Fruit fly (Drosophila melanogaster): ENCODE results near the gene CG34299.

DNA sequence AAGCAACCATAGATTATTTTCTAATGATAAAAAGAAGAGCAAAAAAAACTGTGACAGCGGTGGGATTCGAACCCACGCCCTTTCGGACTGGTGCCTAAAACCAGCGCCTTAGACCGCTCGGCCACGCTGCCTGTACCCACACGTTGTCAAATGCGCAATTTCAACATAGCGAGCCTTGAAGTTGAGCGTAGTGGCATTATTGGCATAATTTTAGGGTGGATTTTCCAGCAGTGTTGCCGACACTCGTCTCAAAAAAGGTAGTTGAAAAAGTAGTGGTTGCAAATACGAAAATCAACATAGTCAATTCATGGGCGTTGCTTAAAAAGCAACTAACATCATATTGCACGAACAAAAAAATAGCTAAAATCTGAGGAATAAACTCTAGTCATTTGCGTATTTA, 818 bp upstream of the CG34299 start:
- TF ChIP-seq esn (GFP tag; optimal IDR thresholded peaks at IDR 0.05) (no peak), CG16779 (tag; optimal IDR thresholded peaks at IDR 0.05) (no peak), Hr39 (GFP tag; optimal IDR thresholded peaks at IDR 0.05) (no peak), OdsH (GFP tag; optimal IDR thresholded peaks at IDR 0.05) (no peak), CG11762 (GFP tag; optimal IDR thresholded peaks at IDR 0.05; ENCODE audit: insufficient read depth) (no peak), ss (GFP tag; optimal IDR thresholded peaks at IDR 0.05) (no peak), dsx (GFP tag; optimal IDR thresholded peaks at IDR 0.05; ENCODE audit: poor library complexity, severe bottlenecking) (no peak)

Data from whole organism, prepupa.